Fruit fly (Drosophila melanogaster) whole organism, pupa: ENCODE measurements around the gene Spn28B.

Experiments used
- CG10348 ChIP-seq: fragments of 200-800 bp; sonication (Bioruptor generic); IDR thresholded peaks from 2 replicates; pipeline ENCODE4 v1.3.6; 2022; ENCODE audit warnings: missing biosample characterization, missing genetic modification characterization
- CG13204 ChIP-seq: fragments of 200-800 bp; sonication (Bioruptor generic); optimal IDR thresholded peaks from 2 replicates; lab custom pipeline; 2018; ENCODE audit warnings: missing biosample characterization, mild to moderate bottlenecking, missing genetic modification characterization, moderate library complexity
- CG15710 ChIP-seq: fragments of 200-800 bp; sonication (Bioruptor generic); optimal IDR thresholded peaks from 2 replicates; lab custom pipeline; 2018; ENCODE audit warnings: missing biosample characterization, mild to moderate bottlenecking, missing genetic modification characterization, moderate library complexity
- CG4496 ChIP-seq: fragments of 200-800 bp; sonication (Bioruptor generic); IDR thresholded peaks from 3 replicates; pipeline ENCODE4 v1.3.6; 2022; ENCODE audit warnings: missing biosample characterization, missing genetic modification characterization
- CG8159 ChIP-seq: fragments of 200-800 bp; sonication (Bioruptor generic); optimal IDR thresholded peaks from 3 replicates; lab custom pipeline; 2018; ENCODE audit warnings: missing biosample characterization, mild to moderate bottlenecking, missing genetic modification characterization, moderate library complexity
- CG8301 ChIP-seq: fragments of 200-800 bp; sonication (Bioruptor generic); optimal IDR thresholded peaks from 2 replicates; lab custom pipeline; 2018; ENCODE audit warnings: missing biosample characterization, mild to moderate bottlenecking, missing genetic modification characterization
- CG9948 ChIP-seq: fragments of 200-800 bp; sonication (Bioruptor generic); optimal IDR thresholded peaks from 2 replicates; lab custom pipeline; 2018; ENCODE audit warnings: missing biosample characterization, mild to moderate bottlenecking, missing genetic modification characterization, moderate library complexity
- EcR ChIP-seq: fragments of 200-800 bp; sonication (Bioruptor generic); optimal IDR thresholded peaks from 3 replicates; lab custom pipeline; 2019; ENCODE audit warnings: missing biosample characterization, missing genetic modification characterization, mild to moderate bottlenecking, moderate library complexity, missing genetic modification reagents
- Ets98B ChIP-seq: fragments of 200-800 bp; sonication (Bioruptor generic); IDR thresholded peaks from 2 replicates; pipeline ENCODE4 v1.3.6; 2022; ENCODE audit warnings: missing biosample characterization, missing genetic modification characterization
- Pif1A ChIP-seq: fragments of 200-800 bp; sonication (Bioruptor generic); optimal IDR thresholded peaks from 3 replicates; lab custom pipeline; 2016; ENCODE audit warnings: missing biosample characterization, missing genetic modification characterization
- Snoo ChIP-seq: fragments of 200-800 bp; sonication (Bioruptor generic); optimal IDR thresholded peaks from 3 replicates; lab custom pipeline; 2017; ENCODE audit warnings: missing biosample characterization, mild to moderate bottlenecking, missing genetic modification characterization, inconsistent platforms
- fd96Ca ChIP-seq: fragments of 200-800 bp; sonication (Bioruptor generic); IDR thresholded peaks from 3 replicates; pipeline ENCODE4 v1.3.6; 2022; ENCODE audit warnings: missing biosample characterization, missing genetic modification characterization

- TF ChIP-seq EcR (GFP tag; lab: Kevin White, UChicago) (no peak), CG4496 (no peak), CG8159 (tag; lab: Kevin White, UChicago) (no peak), CG15710 (tag; lab: Kevin White, UChicago) (no peak), fd96Ca (no peak), CG10348 (no peak), Pif1A (GFP tag; lab: Kevin White, UChicago) (no peak), CG8301 (tag; lab: Kevin White, UChicago) (no peak), Ets98B (no peak), Snoo (tag; lab: Kevin White, UChicago) (no peak), CG13204 (GFP tag; lab: Kevin White, UChicago) (no peak), CG9948 (no peak)
These were observed 11.2 kb upstream of the Spn28B start for dm6 chr2L:7570529-7570928.
